Worm (Caenorhabditis elegans) whole organism, mixed stage, embryonic: ENCODE data around the gene K01D12.8.

Source experiments
- M03D4.4 ChIP-seq: sonication (generic microtip); optimal IDR thresholded peaks from 2 replicates; lab custom pipeline; 2017; ENCODE audit warnings: mild to moderate bottlenecking, missing genetic modification characterization, missing compliant biosample characterization
- bed-3 ChIP-seq: fragments of 200-800 bp; sonication (Bioruptor generic); optimal IDR thresholded peaks from 3 replicates; lab custom pipeline; 2018; ENCODE audit warnings: mild to moderate bottlenecking, missing genetic modification characterization, moderate library complexity, missing compliant biosample characterization
- blmp-1 ChIP-seq: fragments of 150-350 bp; optimal IDR thresholded peaks from 2 replicates; lab custom pipeline; 2014; ENCODE audit warnings: missing biosample characterization, missing genetic modification characterization
- ceh-39 ChIP-seq: fragments of 150-350 bp; optimal IDR thresholded peaks from 2 replicates; lab custom pipeline; 2014; ENCODE audit warnings: missing biosample characterization, missing genetic modification characterization
- ceh-43 ChIP-seq: fragments of 200-800 bp; sonication (Bioruptor generic); optimal IDR thresholded peaks from 2 replicates; lab custom pipeline; 2018; ENCODE audit warnings: mild to moderate bottlenecking, missing genetic modification characterization, moderate library complexity, missing compliant biosample characterization
- ceh-83 ChIP-seq: fragments of 200-800 bp; sonication (Bioruptor generic); optimal IDR thresholded peaks from 2 replicates; lab custom pipeline; 2018; ENCODE audit warnings: mild to moderate bottlenecking, missing genetic modification characterization, missing compliant biosample characterization
- cnd-1 ChIP-seq: fragments of 200-800 bp; sonication (Bioruptor generic); optimal IDR thresholded peaks from 2 replicates; lab custom pipeline; 2018; ENCODE audit warnings: mild to moderate bottlenecking, missing genetic modification characterization, missing compliant biosample characterization
- elt-1 ChIP-seq: sonication (generic microtip); optimal IDR thresholded peaks from 2 replicates; lab custom pipeline; 2017; ENCODE audit warnings: missing genetic modification characterization, mild to moderate bottlenecking, missing compliant biosample characterization, antibody characterized with exemption, moderate library complexity, borderline replicate concordance; ENCODE audit not compliant: insufficient read depth
- elt-3 ChIP-seq: fragments of 150-350 bp; optimal IDR thresholded peaks from 2 replicates; lab custom pipeline; 2014; ENCODE audit warnings: missing biosample characterization, missing genetic modification characterization
- flh-1 ChIP-seq: fragments of 200-800 bp; sonication (Bioruptor generic); optimal IDR thresholded peaks from 2 replicates; lab custom pipeline; 2018; ENCODE audit warnings: mild to moderate bottlenecking, missing genetic modification characterization, moderate library complexity, missing compliant biosample characterization
- ham-2 ChIP-seq: fragments of 200-800 bp; sonication (Bioruptor generic); optimal IDR thresholded peaks from 2 replicates; lab custom pipeline; 2018; ENCODE audit warnings: mild to moderate bottlenecking, missing genetic modification characterization, missing compliant biosample characterization
- hlh-1 ChIP-seq: fragments of 150-350 bp; optimal IDR thresholded peaks from 2 replicates; lab custom pipeline; 2014; ENCODE audit warnings: missing biosample characterization, missing genetic modification reagents, missing genetic modification characterization
- lin-32 ChIP-seq: fragments of 200-800 bp; sonication (Bioruptor generic); optimal IDR thresholded peaks from 2 replicates; lab custom pipeline; 2018; ENCODE audit warnings: mild to moderate bottlenecking, missing genetic modification characterization, missing compliant biosample characterization
- lsy-2 ChIP-seq: fragments of 150-350 bp; optimal IDR thresholded peaks from 2 replicates; lab custom pipeline; 2014; ENCODE audit warnings: missing biosample characterization, missing genetic modification characterization
- mab-5 ChIP-seq: fragments of 150-350 bp; optimal IDR thresholded peaks from 2 replicates; lab custom pipeline; 2014; ENCODE audit warnings: missing biosample characterization, missing genetic modification characterization
- mls-2 ChIP-seq: sonication (generic microtip); optimal IDR thresholded peaks from 2 replicates; lab custom pipeline; 2016; ENCODE audit warnings: mild to moderate bottlenecking, missing genetic modification characterization, moderate library complexity, missing compliant biosample characterization
- nhr-12 ChIP-seq: fragments of 150-350 bp; optimal IDR thresholded peaks from 2 replicates; lab custom pipeline; 2014; ENCODE audit warnings: missing biosample characterization, missing genetic modification characterization
- nhr-2 ChIP-seq: fragments of 150-350 bp; optimal IDR thresholded peaks from 2 replicates; lab custom pipeline; 2014; ENCODE audit warnings: missing biosample characterization, missing genetic modification characterization
- nhr-28 ChIP-seq: fragments of 150-350 bp; optimal IDR thresholded peaks from 2 replicates; lab custom pipeline; 2014; ENCODE audit warnings: missing biosample characterization, missing genetic modification characterization
- nhr-76 ChIP-seq: sonication (generic microtip); optimal IDR thresholded peaks from 2 replicates; lab custom pipeline; 2017; ENCODE audit warnings: missing biosample characterization, missing genetic modification characterization
- pha-4 ChIP-seq: fragments of 150-350 bp; optimal IDR thresholded peaks from 2 replicates; lab custom pipeline; 2018; ENCODE audit warnings: missing biosample characterization, missing genetic modification reagents, missing genetic modification characterization
- sem-2 ChIP-seq: fragments of 200-800 bp; sonication (Bioruptor generic); optimal IDR thresholded peaks from 2 replicates; lab custom pipeline; 2018; ENCODE audit warnings: mild to moderate bottlenecking, missing genetic modification characterization, missing compliant biosample characterization
- snpc-4 ChIP-seq: fragments of 150-350 bp; optimal IDR thresholded peaks from 2 replicates; lab custom pipeline; 2014; ENCODE audit warnings: missing biosample characterization, missing genetic modification characterization
- sptf-1 ChIP-seq: sonication (generic microtip); optimal IDR thresholded peaks from 2 replicates; lab custom pipeline; 2017; ENCODE audit warnings: mild to moderate bottlenecking, missing genetic modification characterization, moderate library complexity, missing compliant biosample characterization
- tbx-8 ChIP-seq: fragments of 200-800 bp; sonication (Bioruptor generic); optimal IDR thresholded peaks from 2 replicates; lab custom pipeline; 2018; ENCODE audit warnings: mild to moderate bottlenecking, missing genetic modification characterization, moderate library complexity, missing compliant biosample characterization
- unc-120 ChIP-seq: sonication (generic microtip); optimal IDR thresholded peaks from 2 replicates; lab custom pipeline; 2017; ENCODE audit warnings: missing genetic modification characterization, missing compliant biosample characterization; ENCODE audit not compliant: poor library complexity, severe bottlenecking
- unc-39 ChIP-seq: fragments of 150-350 bp; optimal IDR thresholded peaks from 2 replicates; lab custom pipeline; 2014; ENCODE audit warnings: missing biosample characterization, missing genetic modification characterization
- unc-62 ChIP-seq: fragments of 150-350 bp; optimal IDR thresholded peaks from 2 replicates; lab custom pipeline; 2014; ENCODE audit warnings: missing biosample characterization, missing genetic modification reagents, missing genetic modification characterization
- zip-8 ChIP-seq: fragments of 150-350 bp; optimal IDR thresholded peaks from 2 replicates; lab custom pipeline; 2014; ENCODE audit warnings: missing biosample characterization, missing genetic modification characterization
- ztf-11 ChIP-seq: fragments of 150-350 bp; optimal IDR thresholded peaks from 2 replicates; lab custom pipeline; 2014; ENCODE audit warnings: missing biosample characterization, missing genetic modification characterization

Gene K01D12.8

ce11 chrV:12402355-12402754, at the start of gene K01D12.8:
Gene K01D12.8, plus strand, starts transcription at chrV:12402655.
- no peak for TF ChIP-seq hlh-1 (tag; lab: Kevin White, UChicago)
- TF ChIP-seq ham-2 = no peak
- no peak for TF ChIP-seq sem-2 (GFP tag; lab: Kevin White, UChicago)
- TF ChIP-seq pha-4 = no peak
- no peak for TF ChIP-seq M03D4.4
- TF ChIP-seq flh-1 (GFP tag; lab: Kevin White, UChicago) = no peak
- no peak for TF ChIP-seq snpc-4 (tag; lab: Kevin White, UChicago)
- TF ChIP-seq mab-5 = no peak
- TF ChIP-seq ceh-83 = no peak
- TF ChIP-seq elt-3 (tag; lab: Kevin White, UChicago) = no peak
- no peak for TF ChIP-seq nhr-2 (tag; lab: Kevin White, UChicago)
- no peak for TF ChIP-seq elt-1 (tag; lab: Kevin White, UChicago)
- no peak for TF ChIP-seq ztf-11 (tag; lab: Kevin White, UChicago)
- TF ChIP-seq lin-32 (GFP tag; lab: Kevin White, UChicago) = no peak
- TF ChIP-seq cnd-1 = no peak
- TF ChIP-seq mls-2 (tag; lab: Kevin White, UChicago) = no peak
- TF ChIP-seq nhr-12 (tag; lab: Kevin White, UChicago) = no peak
- no peak for TF ChIP-seq unc-39 (tag; lab: Kevin White, UChicago)

ce11 chrV:12352881-12353280, 49.6 kb upstream of the K01D12.8 start:
- TF ChIP-seq tbx-8 (GFP tag; lab: Kevin White, UChicago) (no peak), bed-3 (GFP tag; lab: Kevin White, UChicago) (no peak), nhr-28 (tag; lab: Kevin White, UChicago) (no peak), ceh-39 (tag; lab: Kevin White, UChicago) (no peak), ceh-83 (peak; percentile 66), mab-5 (no peak), unc-62 (GFP tag; lab: Kevin White, UChicago) (no peak), unc-39 (tag; lab: Kevin White, UChicago) (no peak), nhr-12 (tag; lab: Kevin White, UChicago) (no peak), ham-2 (peak; percentile 52)

- peak; percentile 44 for TF ChIP-seq mls-2 (tag; lab: Kevin White, UChicago)
- TF ChIP-seq ceh-43 (GFP tag; lab: Kevin White, UChicago) = no peak
These were observed 49.0 kb upstream of the K01D12.8 start for ce11 chrV:12353505-12353904.

ce11 chrV:12354193-12354830, 48.1 kb upstream of the K01D12.8 start:
- peak; percentile 50 for TF ChIP-seq unc-62 (GFP tag; lab: Kevin White, UChicago)
- peak; percentile 8 for TF ChIP-seq blmp-1 (tag; lab: Kevin White, UChicago)
- peak; percentile 16 for TF ChIP-seq ham-2
- TF ChIP-seq M03D4.4 = peak; percentile 39
- no peak for TF ChIP-seq pha-4
- no peak for TF ChIP-seq unc-120 (tag; lab: Kevin White, UChicago)
- peak; percentile 87 for TF ChIP-seq elt-1 (tag; lab: Kevin White, UChicago)
- peak; percentile 6 for TF ChIP-seq tbx-8 (GFP tag; lab: Kevin White, UChicago)
- TF ChIP-seq snpc-4 (tag; lab: Kevin White, UChicago) = no peak
- no peak for TF ChIP-seq ztf-11 (tag; lab: Kevin White, UChicago)
- no peak for TF ChIP-seq lin-32 (GFP tag; lab: Kevin White, UChicago)
- no peak for TF ChIP-seq lsy-2
- no peak for TF ChIP-seq sptf-1

DNA sequence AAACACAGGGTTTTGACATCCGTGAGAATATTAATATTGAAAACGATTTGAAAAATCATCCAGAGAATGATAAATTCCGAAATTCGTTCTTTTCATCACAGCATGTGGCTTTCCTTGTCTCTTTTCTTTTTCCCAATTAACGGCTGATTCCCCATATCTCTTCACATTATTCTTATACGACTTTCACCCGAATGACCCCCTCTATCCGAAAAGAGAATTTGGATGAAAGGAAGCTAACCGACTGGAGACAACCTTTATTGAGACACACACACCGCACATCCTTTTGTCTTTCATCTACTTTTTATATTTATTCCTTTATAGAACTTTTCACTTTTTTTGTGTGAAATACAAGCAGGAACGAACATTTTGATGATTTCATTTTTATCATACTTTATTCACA, 44.8 kb upstream of the K01D12.8 start:
- TF ChIP-seq blmp-1 (tag; lab: Kevin White, UChicago) = peak; percentile 83
- TF ChIP-seq bed-3 (GFP tag; lab: Kevin White, UChicago) = no peak
- TF ChIP-seq mab-5 = no peak
- no peak for TF ChIP-seq ceh-43 (GFP tag; lab: Kevin White, UChicago)
- no peak for TF ChIP-seq lin-32 (GFP tag; lab: Kevin White, UChicago)

ce11 chrV:12358347-12358746, 44.1 kb upstream of the K01D12.8 start, which contains the start of gene F23H12.5:
Gene F23H12.5, plus strand, starts transcription at chrV:12358647.
- TF ChIP-seq unc-39 (tag; lab: Kevin White, UChicago) = no peak
- no peak for TF ChIP-seq nhr-76 (tag; lab: Kevin White, UChicago)
- no peak for TF ChIP-seq ceh-83
- no peak for TF ChIP-seq sptf-1
- TF ChIP-seq mls-2 (tag; lab: Kevin White, UChicago) = no peak
- TF ChIP-seq zip-8 (tag; lab: Kevin White, UChicago) = no peak
- no peak for TF ChIP-seq ztf-11 (tag; lab: Kevin White, UChicago)
- TF ChIP-seq bed-3 (GFP tag; lab: Kevin White, UChicago) = no peak
- no peak for TF ChIP-seq unc-120 (tag; lab: Kevin White, UChicago)
- no peak for TF ChIP-seq ceh-43 (GFP tag; lab: Kevin White, UChicago)
